Fruit fly (Drosophila melanogaster) whole organism, embryonic: ENCODE data around the gene mld.
A peak's percentile ranks its signal among the peaks of the same experiment; 100 is the strongest.

Source experiments
- Atf6 ChIP-seq: fragments of 200-800 bp; sonication (Bioruptor generic); IDR thresholded peaks from 2 replicates; pipeline ENCODE4 v1.3.6; 2022; ENCODE audit warnings: missing biosample characterization, missing genetic modification characterization
- BEAF-32 ChIP-seq: fragments of 200-800 bp; sonication (Bioruptor generic); optimal IDR thresholded peaks from 3 replicates; lab custom pipeline; 2017; ENCODE audit warnings: missing biosample characterization, missing genetic modification characterization, mild to moderate bottlenecking, moderate library complexity, missing genetic modification reagents
- Bgb ChIP-seq: fragments of 200-800 bp; sonication (Bioruptor generic); IDR thresholded peaks from 2 replicates; pipeline ENCODE4 v1.3.6; 2022; ENCODE audit warnings: missing biosample characterization, missing genetic modification characterization; ENCODE audit not compliant: partially characterized antibody
- CG10431 ChIP-seq: fragments of 200-800 bp; sonication (Bioruptor generic); optimal IDR thresholded peaks from 3 replicates; lab custom pipeline; 2018; ENCODE audit warnings: missing biosample characterization, mild to moderate bottlenecking, missing genetic modification characterization
- CG11504 ChIP-seq: fragments of 200-800 bp; sonication (Bioruptor generic); optimal IDR thresholded peaks from 3 replicates; lab custom pipeline; 2019; ENCODE audit warnings: missing biosample characterization, mild to moderate bottlenecking, missing genetic modification characterization, moderate library complexity
- CG12299 ChIP-seq: fragments of 200-800 bp; sonication (Bioruptor generic); optimal IDR thresholded peaks from 2 replicates; lab custom pipeline; 2018; ENCODE audit warnings: missing biosample characterization, mild to moderate bottlenecking, missing genetic modification characterization
- CG13287 ChIP-seq: fragments of 200-800 bp; sonication (Bioruptor generic); IDR thresholded peaks from 2 replicates; pipeline ENCODE4 v1.3.6; 2022; ENCODE audit warnings: missing biosample characterization, missing genetic modification characterization; ENCODE audit not compliant: partially characterized antibody
- CG16779 ChIP-seq: fragments of 200-800 bp; sonication (Bioruptor generic); IDR thresholded peaks from 2 replicates; pipeline ENCODE4 v1.3.6; 2022; ENCODE audit warnings: missing biosample characterization, missing genetic modification characterization
- CG17802 ChIP-seq: fragments of 200-800 bp; sonication (Bioruptor generic); optimal IDR thresholded peaks from 2 replicates; lab custom pipeline; 2018; ENCODE audit warnings: missing biosample characterization, mild to moderate bottlenecking, missing genetic modification characterization, moderate library complexity
- CG18262 ChIP-seq: fragments of 200-800 bp; optimal IDR thresholded peaks from 3 replicates; lab custom pipeline; 2019; ENCODE audit warnings: missing biosample characterization, mild to moderate bottlenecking, missing genetic modification characterization, moderate library complexity
- CG2120 ChIP-seq: fragments of 200-800 bp; sonication (Bioruptor generic); optimal IDR thresholded peaks from 3 replicates; lab custom pipeline; 2016; ENCODE audit warnings: missing biosample characterization, missing genetic modification characterization
- CG2678 ChIP-seq: fragments of 200-800 bp; sonication (Bioruptor generic); optimal IDR thresholded peaks from 3 replicates; lab custom pipeline; 2019; ENCODE audit warnings: missing biosample characterization, mild to moderate bottlenecking, missing genetic modification characterization, moderate library complexity
- CG30431 ChIP-seq: fragments of 200-800 bp; sonication (Bioruptor generic); optimal IDR thresholded peaks from 2 replicates; lab custom pipeline; 2017; ENCODE audit warnings: missing biosample characterization, missing genetic modification characterization
- CG3163 ChIP-seq: fragments of 200-800 bp; sonication (Bioruptor generic); optimal IDR thresholded peaks from 3 replicates; lab custom pipeline; 2016; ENCODE audit warnings: missing biosample characterization, missing genetic modification characterization
- CG5180 ChIP-seq: fragments of 200-800 bp; sonication (Bioruptor generic); optimal IDR thresholded peaks from 3 replicates; lab custom pipeline; 2017; ENCODE audit warnings: missing biosample characterization, missing genetic modification characterization, mild to moderate bottlenecking, moderate library complexity, missing genetic modification reagents
- CG6765 ChIP-seq: fragments of 200-800 bp; sonication (Bioruptor generic); optimal IDR thresholded peaks from 3 replicates; lab custom pipeline; 2017; ENCODE audit warnings: missing biosample characterization, mild to moderate bottlenecking, missing genetic modification characterization
- CG8290 ChIP-seq, 3 experiments: fragments of 200-800 bp; sonication (Bioruptor generic); optimal IDR thresholded peaks; 2 replicates each; lab custom pipeline; 2016 to 2019; ENCODE audit warnings: missing biosample characterization in 3 of 3, missing genetic modification characterization in 3 of 3, mild to moderate bottlenecking in 2 of 3, moderate library complexity in 1 of 3
- CG8359 ChIP-seq: fragments of 200-800 bp; sonication (Bioruptor generic); optimal IDR thresholded peaks from 2 replicates; lab custom pipeline; 2017; ENCODE audit warnings: missing biosample characterization, mild to moderate bottlenecking, missing genetic modification characterization, borderline replicate concordance
- CG8478 ChIP-seq: fragments of >200 bp; optimal IDR thresholded peaks from 2 replicates; lab custom pipeline; 2018
- CHES-1-like ChIP-seq: fragments of 200-800 bp; sonication (Bioruptor generic); optimal IDR thresholded peaks from 2 replicates; lab custom pipeline; 2016; ENCODE audit warnings: missing biosample characterization, missing genetic modification characterization
- CTCF ChIP-seq: fragments of 200-800 bp; sonication (Bioruptor generic); optimal IDR thresholded peaks from 2 replicates; lab custom pipeline; 2017; ENCODE audit warnings: missing biosample characterization, mild to moderate bottlenecking, missing genetic modification characterization, moderate library complexity
- Dek ChIP-seq: fragments of 200-800 bp; sonication (Bioruptor generic); optimal IDR thresholded peaks from 3 replicates; lab custom pipeline; 2019; ENCODE audit warnings: missing biosample characterization, mild to moderate bottlenecking, missing genetic modification characterization, moderate library complexity
- E2f1 ChIP-seq: fragments of 200-800 bp; sonication (Bioruptor generic); IDR thresholded peaks from 2 replicates; pipeline ENCODE4 v1.3.6; 2022; ENCODE audit warnings: missing biosample characterization, missing genetic modification characterization
- Jarid2 ChIP-seq: fragments of 200-800 bp; sonication (Bioruptor generic); optimal IDR thresholded peaks from 3 replicates; lab custom pipeline; 2017; ENCODE audit warnings: mild to moderate bottlenecking, missing biosample characterization, missing genetic modification reagents, missing genetic modification characterization
- Lhr ChIP-seq: fragments of 200-800 bp; sonication (Bioruptor generic); optimal IDR thresholded peaks from 3 replicates; lab custom pipeline; 2017; ENCODE audit warnings: mild to moderate bottlenecking, missing biosample characterization, missing genetic modification reagents, missing genetic modification characterization
- MTF-1 ChIP-seq: fragments of 200-800 bp; sonication (Bioruptor generic); optimal IDR thresholded peaks from 2 replicates; lab custom pipeline; 2018; ENCODE audit warnings: missing biosample characterization, mild to moderate bottlenecking, missing genetic modification characterization, borderline replicate concordance
- Meics ChIP-seq: fragments of 200-800 bp; sonication (Bioruptor generic); optimal IDR thresholded peaks from 2 replicates; lab custom pipeline; 2017; ENCODE audit warnings: missing biosample characterization, mild to moderate bottlenecking, missing genetic modification characterization
- Myb ChIP-seq: fragments of 200-800 bp; sonication (Bioruptor generic); optimal IDR thresholded peaks from 2 replicates; lab custom pipeline; 2016; ENCODE audit warnings: missing biosample characterization, missing genetic modification characterization
- Neu2 ChIP-seq: fragments of 200-800 bp; sonication (Bioruptor generic); optimal IDR thresholded peaks from 3 replicates; lab custom pipeline; 2016; ENCODE audit warnings: missing biosample characterization, missing genetic modification characterization, borderline replicate concordance
- Nf-YA ChIP-seq: fragments of 200-800 bp; sonication (Bioruptor generic); IDR thresholded peaks from 2 replicates; pipeline ENCODE4 v1.3.6; 2022; ENCODE audit warnings: missing biosample characterization, missing genetic modification characterization
- PHDP ChIP-seq: fragments of 200-800 bp; sonication (Bioruptor generic); optimal IDR thresholded peaks from 3 replicates; lab custom pipeline; 2018; ENCODE audit warnings: missing biosample characterization, mild to moderate bottlenecking, missing genetic modification characterization, moderate library complexity
- Side ChIP-seq: fragments of 200-800 bp; sonication (Bioruptor generic); optimal IDR thresholded peaks from 2 replicates; lab custom pipeline; 2016; ENCODE audit warnings: missing biosample characterization, missing genetic modification characterization
- Six4 ChIP-seq: fragments of 200-800 bp; sonication (Bioruptor generic); optimal IDR thresholded peaks from 2 replicates; lab custom pipeline; 2016; ENCODE audit warnings: missing biosample characterization, missing genetic modification characterization
- Stat92E ChIP-seq, 3 experiments: fragments of >200 bp in 2 of 3; fragments of 200-800 bp in 1 of 3; sonication (Bioruptor generic) in 1 of 3; optimal IDR thresholded peaks; 2 replicates each; lab custom pipeline; 2017 to 2019; ENCODE audit warnings: missing biosample characterization in 3 of 3, missing genetic modification characterization in 3 of 3, mild to moderate bottlenecking in 1 of 3, moderate library complexity in 1 of 3
- Vsx1 ChIP-seq: fragments of 200-800 bp; sonication (Bioruptor generic); optimal IDR thresholded peaks from 2 replicates; lab custom pipeline; 2017; ENCODE audit warnings: missing biosample characterization, mild to moderate bottlenecking, missing genetic modification characterization, missing genetic modification reagents
- cg ChIP-seq: fragments of 200-800 bp; sonication (Bioruptor generic); optimal IDR thresholded peaks from 3 replicates; lab custom pipeline; 2019; ENCODE audit warnings: missing biosample characterization, mild to moderate bottlenecking, missing genetic modification characterization, moderate library complexity
- chn ChIP-seq: fragments of 200-800 bp; sonication (Bioruptor generic); optimal IDR thresholded peaks from 2 replicates; lab custom pipeline; 2016; ENCODE audit warnings: missing biosample characterization, missing genetic modification characterization
- ci ChIP-seq: fragments of 200-800 bp; sonication (Bioruptor generic); IDR thresholded peaks from 3 replicates; pipeline ENCODE4 v1.3.6; 2022; ENCODE audit warnings: missing biosample characterization, missing genetic modification characterization
- ken ChIP-seq: fragments of 200-800 bp; sonication (Bioruptor generic); IDR thresholded peaks from 3 replicates; pipeline ENCODE4 v1.3.6; 2022; ENCODE audit warnings: missing biosample characterization, missing genetic modification characterization
- nau ChIP-seq: fragments of 200-800 bp; sonication (Bioruptor generic); optimal IDR thresholded peaks from 3 replicates; lab custom pipeline; 2017; ENCODE audit warnings: missing biosample characterization, mild to moderate bottlenecking, missing genetic modification characterization, missing genetic modification reagents
- nerfin-1 ChIP-seq: fragments of 200-800 bp; sonication (Bioruptor generic); optimal IDR thresholded peaks from 3 replicates; lab custom pipeline; 2019; ENCODE audit warnings: missing biosample characterization, mild to moderate bottlenecking, missing genetic modification characterization, moderate library complexity
- oc ChIP-seq: fragments of 200-800 bp; sonication (Bioruptor generic); optimal IDR thresholded peaks from 2 replicates; lab custom pipeline; 2018; ENCODE audit warnings: missing biosample characterization, mild to moderate bottlenecking, missing genetic modification characterization, moderate library complexity
- pita ChIP-seq: fragments of 200-800 bp; sonication (Bioruptor generic); optimal IDR thresholded peaks from 2 replicates; lab custom pipeline; 2017; ENCODE audit warnings: missing biosample characterization, mild to moderate bottlenecking, missing genetic modification characterization
- rib ChIP-seq: fragments of 200-800 bp; sonication (Bioruptor generic); IDR thresholded peaks from 2 replicates; pipeline ENCODE4 v1.3.6; 2022; ENCODE audit warnings: missing biosample characterization, missing genetic modification characterization
- sd ChIP-seq: fragments of 200-800 bp; sonication (Bioruptor generic); optimal IDR thresholded peaks from 3 replicates; lab custom pipeline; 2018; ENCODE audit warnings: missing biosample characterization, mild to moderate bottlenecking, missing genetic modification characterization, moderate library complexity
- sens ChIP-seq: fragments of 200-800 bp; sonication (Bioruptor generic); peaks from one replicate; lab custom pipeline; 2016; ENCODE audit warnings: missing biosample characterization, missing genetic modification characterization
- sug ChIP-seq: fragments of 200-800 bp; optimal IDR thresholded peaks from 2 replicates; lab custom pipeline; 2019; ENCODE audit warnings: missing biosample characterization, mild to moderate bottlenecking, missing genetic modification characterization, moderate library complexity
- trem ChIP-seq: fragments of 200-800 bp; optimal IDR thresholded peaks from 3 replicates; lab custom pipeline; 2019; ENCODE audit warnings: missing biosample characterization, mild to moderate bottlenecking, missing genetic modification characterization, moderate library complexity

mld gene

dm6 chr3R:24588829-24589638 lies 3.6 kb downstream of the mld start (continued):
- TF ChIP-seq sug (tag; lab: Kevin White, UChicago) (peak; percentile 36), CG12299 (tag; lab: Kevin White, UChicago) (peak; percentile 31), CG8359 (GFP tag; lab: Kevin White, UChicago) (no peak), Meics (GFP tag; lab: Kevin White, UChicago) (peak; percentile 26), chn (GFP tag; lab: Kevin White, UChicago) (no peak), CG6765 (GFP tag; lab: Kevin White, UChicago) (peak; percentile 29), CG2678 (tag; lab: Kevin White, UChicago) (peak; percentile 8), CG5180 (GFP tag; lab: Kevin White, UChicago) (peak; percentile 97), Lhr (no peak), MTF-1 (GFP tag; lab: Kevin White, UChicago) (peak; percentile 29), Nf-YA (GFP tag; lab: Robert Waterston, UW) (no peak), CG16779 (GFP tag; lab: Robert Waterston, UW) (no peak), Bgb (no peak), CG8290 (GFP tag; optimal IDR thresholded peaks at IDR 0.05; lab: Kevin White, UChicago) (no peak), CG8290 (tag; optimal IDR thresholded peaks at IDR 0.05; lab: Kevin White, UChicago) (peak in 1 of 2 experiments; percentile 75), Neu2 (no peak), Dek (peak; percentile 10), CG18262 (no peak), Six4 (GFP tag; lab: Kevin White, UChicago) (no peak), Myb (GFP tag; lab: Kevin White, UChicago) (peak; percentile 6), Vsx1 (peak; percentile 34), CG10431 (GFP tag; lab: Kevin White, UChicago) (peak; percentile 20), CG30431 (no peak), oc (tag; lab: Kevin White, UChicago) (peak; percentile 24), BEAF-32 (peak; percentile 3), Stat92E (GFP tag; optimal IDR thresholded peaks at IDR 0.05; lab: Kevin White, UChicago) (no peak), pita (GFP tag; lab: Kevin White, UChicago) (peak; percentile 44), CG11504 (tag; lab: Kevin White, UChicago) (peak; percentile 17), ci (no peak), Side (peak; percentile 5), CG2120 (no peak), CG17802 (tag; lab: Kevin White, UChicago) (no peak), PHDP (peak; percentile 34), trem (tag; lab: Kevin White, UChicago) (peak; percentile 2), CG13287 (GFP tag; lab: Robert Waterston, UW) (no peak), ken (no peak), rib (no peak), CTCF (GFP tag; lab: Kevin White, UChicago) (peak; percentile 55), cg (GFP tag; lab: Kevin White, UChicago) (peak; percentile 73), CG3163 (GFP tag; lab: Kevin White, UChicago) (peak; percentile 91), CG8478 (lab: Kevin White, UChicago) (no peak), CHES-1-like (no peak), nerfin-1 (tag; lab: Kevin White, UChicago) (peak; percentile 33), E2f1 (GFP tag; lab: Robert Waterston, UW) (no peak), Atf6 (GFP tag; lab: Robert Waterston, UW) (no peak), nau (GFP tag; lab: Kevin White, UChicago) (peak; percentile 42), sens (GFP tag; lab: Kevin White, UChicago) (peak; percentile 77), sd (tag; lab: Kevin White, UChicago) (peak; percentile 73), Jarid2 (GFP tag; lab: Kevin White, UChicago) (peak; percentile 97)
